Fruit fly (Drosophila melanogaster) whole organism, embryonic: ENCODE measurements around the gene wam.
A peak's percentile ranks its signal among the peaks of the same experiment; 100 is the strongest.

ENCODE experiments used
- ATbp ChIP-seq: fragments of 200-800 bp; sonication (Bioruptor generic); optimal IDR thresholded peaks from 2 replicates; lab custom pipeline; 2017; ENCODE audit warnings: missing biosample characterization, mild to moderate bottlenecking, missing genetic modification characterization, missing genetic modification reagents
- Ada2b ChIP-seq: fragments of 200-800 bp; sonication (Bioruptor generic); IDR thresholded peaks from 2 replicates; pipeline ENCODE4 v1.3.6; 2022; ENCODE audit warnings: missing biosample characterization, missing genetic modification characterization
- Awh ChIP-seq: fragments of 200-800 bp; sonication (Bioruptor generic); IDR thresholded peaks from 2 replicates; pipeline ENCODE4, ENCODE4 v1.3.6; 2022; ENCODE audit warnings: missing biosample characterization, missing genetic modification characterization
- C15 ChIP-seq: fragments of 200-800 bp; sonication (Bioruptor generic); IDR thresholded peaks from 3 replicates; pipeline ENCODE4 v1.3.6; 2022; ENCODE audit warnings: missing biosample characterization, missing genetic modification characterization
- CG10209 ChIP-seq: fragments of 200-800 bp; sonication (Bioruptor generic); optimal IDR thresholded peaks from 3 replicates; lab custom pipeline; 2017; ENCODE audit warnings: missing biosample characterization, mild to moderate bottlenecking, missing genetic modification characterization, missing genetic modification reagents
- CG10565 ChIP-seq: fragments of 200-800 bp; sonication (Bioruptor generic); optimal IDR thresholded peaks from 3 replicates; lab custom pipeline; 2016; ENCODE audit warnings: missing biosample characterization, mild to moderate bottlenecking, missing genetic modification characterization
- CG12071 ChIP-seq: fragments of 200-800 bp; sonication (Bioruptor generic); optimal IDR thresholded peaks from 3 replicates; lab custom pipeline; 2018; ENCODE audit warnings: missing biosample characterization, mild to moderate bottlenecking, missing genetic modification characterization
- CG12219 ChIP-seq: fragments of 200-800 bp; sonication (Bioruptor generic); optimal IDR thresholded peaks from 3 replicates; lab custom pipeline; 2018; ENCODE audit warnings: missing biosample characterization, mild to moderate bottlenecking, missing genetic modification characterization
- CG12659 ChIP-seq: fragments of 200-800 bp; sonication (Bioruptor generic); optimal IDR thresholded peaks from 3 replicates; lab custom pipeline; 2017; ENCODE audit warnings: mild to moderate bottlenecking, missing biosample characterization, missing genetic modification reagents, missing genetic modification characterization
- CG14014 ChIP-seq: fragments of 200-800 bp; sonication (Bioruptor generic); IDR thresholded peaks from 2 replicates; pipeline ENCODE4 v1.3.6; 2022; ENCODE audit warnings: missing biosample characterization, missing genetic modification characterization
- CG15073 ChIP-seq: fragments of 200-800 bp; sonication (Bioruptor generic); optimal IDR thresholded peaks from 2 replicates; lab custom pipeline; 2016; ENCODE audit warnings: missing biosample characterization, missing genetic modification characterization
- CG1647 ChIP-seq: fragments of 200-800 bp; sonication (Bioruptor generic); optimal IDR thresholded peaks from 3 replicates; lab custom pipeline; 2016; ENCODE audit warnings: missing biosample characterization, missing genetic modification characterization
- CG16813 ChIP-seq: fragments of 200-800 bp; sonication (Bioruptor generic); IDR thresholded peaks from 3 replicates; pipeline ENCODE4 v1.3.6; 2022; ENCODE audit warnings: missing biosample characterization, missing genetic modification characterization; ENCODE audit not compliant: partially characterized antibody
- CG16863 ChIP-seq: fragments of 200-800 bp; sonication (Bioruptor generic); optimal IDR thresholded peaks from 3 replicates; lab custom pipeline; 2016; ENCODE audit warnings: missing biosample characterization, missing genetic modification characterization
- CG17186 ChIP-seq: fragments of 200-800 bp; sonication (Bioruptor generic); optimal IDR thresholded peaks from 3 replicates; lab custom pipeline; 2017; ENCODE audit warnings: missing biosample characterization, missing genetic modification reagents, missing genetic modification characterization
- CG17359 ChIP-seq: fragments of 200-800 bp; sonication (Bioruptor generic); optimal IDR thresholded peaks from 3 replicates; lab custom pipeline; 2018; ENCODE audit warnings: missing biosample characterization, mild to moderate bottlenecking, missing genetic modification characterization, moderate library complexity
- CG17385 ChIP-seq: fragments of 200-800 bp; sonication (Bioruptor generic); optimal IDR thresholded peaks from 3 replicates; lab custom pipeline; 2018; ENCODE audit warnings: missing biosample characterization, mild to moderate bottlenecking, missing genetic modification characterization
- CG18599 ChIP-seq: fragments of 200-800 bp; sonication (Bioruptor generic); optimal IDR thresholded peaks from 3 replicates; lab custom pipeline; 2017; ENCODE audit warnings: missing biosample characterization, missing genetic modification characterization, mild to moderate bottlenecking, moderate library complexity, missing genetic modification reagents
- CG2116 ChIP-seq: fragments of 200-800 bp; sonication (Bioruptor generic); optimal IDR thresholded peaks from 3 replicates; lab custom pipeline; 2018; ENCODE audit warnings: missing biosample characterization, mild to moderate bottlenecking, missing genetic modification characterization
- CG31441 ChIP-seq: fragments of 200-800 bp; sonication (Bioruptor generic); IDR thresholded peaks from 2 replicates; pipeline ENCODE4 v1.3.6; 2022; ENCODE audit warnings: missing biosample characterization, missing genetic modification characterization
- CG5180 ChIP-seq: fragments of 200-800 bp; sonication (Bioruptor generic); optimal IDR thresholded peaks from 3 replicates; lab custom pipeline; 2017; ENCODE audit warnings: missing biosample characterization, missing genetic modification characterization, mild to moderate bottlenecking, moderate library complexity, missing genetic modification reagents
- CG6765 ChIP-seq: fragments of 200-800 bp; sonication (Bioruptor generic); optimal IDR thresholded peaks from 3 replicates; lab custom pipeline; 2017; ENCODE audit warnings: missing biosample characterization, mild to moderate bottlenecking, missing genetic modification characterization
- CG6854 ChIP-seq: fragments of 200-800 bp; sonication (Bioruptor generic); optimal IDR thresholded peaks from 3 replicates; lab custom pipeline; 2017; ENCODE audit warnings: missing biosample characterization, mild to moderate bottlenecking, missing genetic modification characterization
- CG9609 ChIP-seq: fragments of 200-800 bp; sonication (Bioruptor generic); optimal IDR thresholded peaks from 3 replicates; lab custom pipeline; 2016; ENCODE audit warnings: missing biosample characterization, missing genetic modification characterization
- CG9817 ChIP-seq: fragments of 200-800 bp; sonication (Bioruptor generic); optimal IDR thresholded peaks from 2 replicates; lab custom pipeline; 2018; ENCODE audit warnings: missing biosample characterization, mild to moderate bottlenecking, missing genetic modification characterization, moderate library complexity
- Elba2 ChIP-seq: fragments of 200-800 bp; sonication (Bioruptor generic); optimal IDR thresholded peaks from 3 replicates; lab custom pipeline; 2016; ENCODE audit warnings: missing biosample characterization, missing genetic modification characterization
- Fer3 ChIP-seq: fragments of 200-800 bp; sonication (Bioruptor generic); optimal IDR thresholded peaks from 2 replicates; lab custom pipeline; 2018; ENCODE audit warnings: missing biosample characterization, mild to moderate bottlenecking, missing genetic modification characterization, moderate library complexity
- HLH4C ChIP-seq: fragments of 200-800 bp; sonication (Bioruptor generic); IDR thresholded peaks from 3 replicates; pipeline ENCODE4 v1.3.6; 2022; ENCODE audit warnings: missing biosample characterization, missing genetic modification characterization; ENCODE audit not compliant: partially characterized antibody
- Hr39 ChIP-seq: fragments of >200 bp; optimal IDR thresholded peaks from 2 replicates; lab custom pipeline; 2017
- Jarid2 ChIP-seq: fragments of 200-800 bp; sonication (Bioruptor generic); optimal IDR thresholded peaks from 3 replicates; lab custom pipeline; 2017; ENCODE audit warnings: mild to moderate bottlenecking, missing biosample characterization, missing genetic modification reagents, missing genetic modification characterization
- Nf-YC ChIP-seq: fragments of 200-800 bp; optimal IDR thresholded peaks from 3 replicates; lab custom pipeline; 2019; ENCODE audit warnings: missing biosample characterization, mild to moderate bottlenecking, missing genetic modification characterization, moderate library complexity
- Rfx ChIP-seq: fragments of 200-800 bp; sonication (Bioruptor generic); IDR thresholded peaks from 2 replicates; pipeline ENCODE4 v1.3.6; 2022; ENCODE audit warnings: missing biosample characterization, missing genetic modification characterization
- Ssrp ChIP-seq: fragments of 200-800 bp; sonication (Bioruptor generic); optimal IDR thresholded peaks from 2 replicates; lab custom pipeline; 2018; ENCODE audit warnings: missing biosample characterization, mild to moderate bottlenecking, missing genetic modification characterization, moderate library complexity
- al ChIP-seq: fragments of 200-800 bp; sonication (Bioruptor generic); IDR thresholded peaks from 2 replicates; pipeline ENCODE4 v1.3.6; 2022; ENCODE audit warnings: missing biosample characterization, missing genetic modification characterization
- ap ChIP-seq: fragments of 200-800 bp; sonication (Bioruptor generic); IDR thresholded peaks from 2 replicates; pipeline ENCODE4 v1.3.6; 2022; ENCODE audit warnings: missing biosample characterization, missing genetic modification characterization
- caup ChIP-seq: fragments of 200-800 bp; sonication (Bioruptor generic); optimal IDR thresholded peaks from 3 replicates; lab custom pipeline; 2017; ENCODE audit warnings: missing biosample characterization, mild to moderate bottlenecking, missing genetic modification characterization, moderate library complexity; ENCODE audit not compliant: severe bottlenecking
- chn ChIP-seq: fragments of 200-800 bp; sonication (Bioruptor generic); optimal IDR thresholded peaks from 2 replicates; lab custom pipeline; 2016; ENCODE audit warnings: missing biosample characterization, missing genetic modification characterization
- ci ChIP-seq: fragments of 200-800 bp; sonication (Bioruptor generic); IDR thresholded peaks from 3 replicates; pipeline ENCODE4 v1.3.6; 2022; ENCODE audit warnings: missing biosample characterization, missing genetic modification characterization
- crp ChIP-seq, 2 experiments: fragments of 200-800 bp; sonication (Bioruptor generic); optimal IDR thresholded peaks; 2 replicates in 1 of 2; 3 replicates in 1 of 2; lab custom pipeline; 2017; ENCODE audit warnings: missing biosample characterization in 2 of 2, missing genetic modification characterization in 2 of 2, mild to moderate bottlenecking in 1 of 2, moderate library complexity in 1 of 2
- danr ChIP-seq: fragments of 200-800 bp; sonication (Bioruptor generic); IDR thresholded peaks from 2 replicates; pipeline ENCODE4 v1.3.6; 2022; ENCODE audit warnings: missing biosample characterization, missing genetic modification characterization
- fd64A ChIP-seq: fragments of 200-800 bp; sonication (Bioruptor generic); optimal IDR thresholded peaks from 3 replicates; lab custom pipeline; 2018; ENCODE audit warnings: missing biosample characterization, mild to moderate bottlenecking, missing genetic modification characterization
- gem ChIP-seq: fragments of 200-800 bp; sonication (Bioruptor generic); optimal IDR thresholded peaks from 2 replicates; lab custom pipeline; 2019; ENCODE audit warnings: missing biosample characterization, mild to moderate bottlenecking, missing genetic modification characterization, moderate library complexity
- luna ChIP-seq: fragments of 200-800 bp; sonication (Bioruptor generic); optimal IDR thresholded peaks from 2 replicates; lab custom pipeline; 2016; ENCODE audit warnings: missing biosample characterization, missing genetic modification characterization
- pita ChIP-seq: fragments of 200-800 bp; sonication (Bioruptor generic); optimal IDR thresholded peaks from 2 replicates; lab custom pipeline; 2017; ENCODE audit warnings: missing biosample characterization, mild to moderate bottlenecking, missing genetic modification characterization
- pnt ChIP-seq: fragments of 200-800 bp; sonication (Bioruptor generic); optimal IDR thresholded peaks from 3 replicates; lab custom pipeline; 2016; ENCODE audit warnings: missing biosample characterization, missing genetic modification characterization
- run ChIP-seq: fragments of 200-800 bp; sonication (Bioruptor generic); optimal IDR thresholded peaks from 3 replicates; lab custom pipeline; 2018; ENCODE audit warnings: missing biosample characterization, mild to moderate bottlenecking, missing genetic modification characterization
- schlank ChIP-seq: fragments of 200-800 bp; sonication (Bioruptor generic); optimal IDR thresholded peaks from 2 replicates; lab custom pipeline; 2018; ENCODE audit warnings: missing biosample characterization, mild to moderate bottlenecking, missing genetic modification characterization
- scrt ChIP-seq: fragments of 200-800 bp; sonication (Bioruptor generic); optimal IDR thresholded peaks from 2 replicates; lab custom pipeline; 2018; ENCODE audit warnings: missing biosample characterization, mild to moderate bottlenecking, missing genetic modification characterization, moderate library complexity
- tll ChIP-seq, 2 experiments: fragments of 200-800 bp in 1 of 2; fragments of >200 bp in 1 of 2; sonication (Bioruptor generic) in 1 of 2; optimal IDR thresholded peaks; 2 replicates each; lab custom pipeline; 2017 to 2019; ENCODE audit warnings: missing biosample characterization in 2 of 2, missing genetic modification characterization in 2 of 2, mild to moderate bottlenecking in 1 of 2, moderate library complexity in 1 of 2
- zen ChIP-seq: fragments of 200-800 bp; sonication (Bioruptor generic); optimal IDR thresholded peaks from 3 replicates; lab custom pipeline; 2018; ENCODE audit warnings: missing biosample characterization, mild to moderate bottlenecking, missing genetic modification characterization, moderate library complexity

The wam gene

dm6 chr3R:23284256-23284655 lies 3.6 kb downstream of the wam start (continued):
- no peak for TF ChIP-seq Elba2 (GFP tag; lab: Kevin White, UChicago)
- TF ChIP-seq CG17359 (tag; lab: Kevin White, UChicago): no peak
- no peak for TF ChIP-seq CG16863
- TF ChIP-seq CG18599 (GFP tag; lab: Kevin White, UChicago): peak; percentile 57
- TF ChIP-seq al (GFP tag; lab: Robert Waterston, UW): no peak
- TF ChIP-seq pita (GFP tag; lab: Kevin White, UChicago): no peak
- no peak for TF ChIP-seq zen (tag; lab: Kevin White, UChicago)
- no peak for TF ChIP-seq pnt (GFP tag; lab: Kevin White, UChicago)
- no peak for TF ChIP-seq CG16813 (GFP tag; lab: Robert Waterston, UW)
- no peak for TF ChIP-seq CG5180 (GFP tag; lab: Kevin White, UChicago)
- no peak for TF ChIP-seq CG17186 (GFP tag; lab: Kevin White, UChicago)
- no peak for TF ChIP-seq Ada2b
- no peak for TF ChIP-seq CG9609 (GFP tag; lab: Kevin White, UChicago)
- TF ChIP-seq gem (tag; lab: Kevin White, UChicago): no peak
- no peak for TF ChIP-seq crp (GFP tag; optimal IDR thresholded peaks at IDR 0.05; lab: Kevin White, UChicago)
- TF ChIP-seq Awh (GFP tag; lab: Robert Waterston, UW): peak; percentile 35; the same call in 1 of the 2 replicates
- TF ChIP-seq CG17385 (GFP tag; lab: Kevin White, UChicago): peak; percentile 45
- TF ChIP-seq CG12071 (GFP tag; lab: Kevin White, UChicago): peak; percentile 74
- TF ChIP-seq Nf-YC (tag; lab: Kevin White, UChicago): peak; percentile 31
- TF ChIP-seq CG1647 (GFP tag; lab: Kevin White, UChicago): no peak
- TF ChIP-seq caup (GFP tag; lab: Kevin White, UChicago): peak; percentile 48
- peak; percentile 25 for TF ChIP-seq Jarid2 (GFP tag; lab: Kevin White, UChicago)
- no peak for TF ChIP-seq chn (GFP tag; lab: Kevin White, UChicago)
- no peak for TF ChIP-seq CG2116
- TF ChIP-seq Hr39: no peak
- TF ChIP-seq danr (GFP tag; lab: Robert Waterston, UW): no peak
- no peak for TF ChIP-seq HLH4C (GFP tag; lab: Robert Waterston, UW)
- TF ChIP-seq CG12219: peak; percentile 18
- TF ChIP-seq CG12659 (GFP tag; lab: Kevin White, UChicago): peak; percentile 13
- peak; percentile 22 for TF ChIP-seq Fer3
- TF ChIP-seq CG10565: no peak
- no peak for TF ChIP-seq ap (GFP tag; lab: Robert Waterston, UW)
- TF ChIP-seq CG6854 (GFP tag; lab: Kevin White, UChicago): peak; percentile 36
- no peak for TF ChIP-seq CG15073
- peak; percentile 56 for TF ChIP-seq scrt (GFP tag; lab: Kevin White, UChicago)
- no peak for TF ChIP-seq tll (GFP tag; optimal IDR thresholded peaks at IDR 0.05; lab: Kevin White, UChicago)
- TF ChIP-seq CG10209 (GFP tag; lab: Kevin White, UChicago): peak; percentile 9
- no peak for TF ChIP-seq Ssrp (tag; lab: Kevin White, UChicago)
- TF ChIP-seq run (tag; lab: Kevin White, UChicago): no peak
- TF ChIP-seq CG31441 (GFP tag; lab: Robert Waterston, UW): no peak
- peak; percentile 57 for TF ChIP-seq schlank
- no peak for TF ChIP-seq C15 (GFP tag; lab: Robert Waterston, UW)
- TF ChIP-seq ATbp (GFP tag; lab: Kevin White, UChicago): peak; percentile 58
- peak; percentile 32; the same call in 1 of the 3 replicates for TF ChIP-seq ci (GFP tag; lab: Robert Waterston, UW)
- TF ChIP-seq fd64A (GFP tag; lab: Kevin White, UChicago): peak; percentile 10
- TF ChIP-seq CG9817 (tag; lab: Kevin White, UChicago): no peak
- no peak for TF ChIP-seq luna
- peak; percentile 17 for TF ChIP-seq CG6765 (GFP tag; lab: Kevin White, UChicago)
- no peak; the same call in 1 of the 2 replicates for TF ChIP-seq CG14014
- peak; percentile 36; the same call in 1 of the 2 replicates for TF ChIP-seq Rfx (GFP tag; lab: Robert Waterston, UW)
